Fruit fly (Drosophila melanogaster) whole organism, pupa: ENCODE data around the gene CG13484.

Experiments used
- CG10348 ChIP-seq: fragments of 200-800 bp; sonication (Bioruptor generic); IDR thresholded peaks from 2 replicates; pipeline ENCODE4 v1.3.6; 2022; ENCODE audit warnings: missing biosample characterization, missing genetic modification characterization
- CG15710 ChIP-seq: fragments of 200-800 bp; sonication (Bioruptor generic); optimal IDR thresholded peaks from 2 replicates; lab custom pipeline; 2018; ENCODE audit warnings: missing biosample characterization, mild to moderate bottlenecking, missing genetic modification characterization, moderate library complexity
- CG17806 ChIP-seq: fragments of 200-800 bp; sonication (Bioruptor generic); optimal IDR thresholded peaks from 2 replicates; lab custom pipeline; 2018; ENCODE audit warnings: missing biosample characterization, mild to moderate bottlenecking, missing genetic modification characterization, moderate library complexity
- CG32121 ChIP-seq: fragments of 200-800 bp; sonication (Bioruptor generic); IDR thresholded peaks from 2 replicates; pipeline ENCODE4 v1.3.6; 2022; ENCODE audit warnings: missing biosample characterization, missing genetic modification characterization
- CG8159 ChIP-seq: fragments of 200-800 bp; sonication (Bioruptor generic); optimal IDR thresholded peaks from 3 replicates; lab custom pipeline; 2018; ENCODE audit warnings: missing biosample characterization, mild to moderate bottlenecking, missing genetic modification characterization, moderate library complexity
- CG8301 ChIP-seq: fragments of 200-800 bp; sonication (Bioruptor generic); optimal IDR thresholded peaks from 2 replicates; lab custom pipeline; 2018; ENCODE audit warnings: missing biosample characterization, mild to moderate bottlenecking, missing genetic modification characterization
- CG9948 ChIP-seq: fragments of 200-800 bp; sonication (Bioruptor generic); optimal IDR thresholded peaks from 2 replicates; lab custom pipeline; 2018; ENCODE audit warnings: missing biosample characterization, mild to moderate bottlenecking, missing genetic modification characterization, moderate library complexity
- D1 ChIP-seq: fragments of 200-800 bp; sonication (Bioruptor generic); optimal IDR thresholded peaks from 2 replicates; lab custom pipeline; 2018; ENCODE audit warnings: missing biosample characterization, mild to moderate bottlenecking, missing genetic modification characterization, moderate library complexity
- EcR ChIP-seq: fragments of 200-800 bp; sonication (Bioruptor generic); optimal IDR thresholded peaks from 3 replicates; lab custom pipeline; 2019; ENCODE audit warnings: missing biosample characterization, missing genetic modification characterization, mild to moderate bottlenecking, moderate library complexity, missing genetic modification reagents
- Ets98B ChIP-seq: fragments of 200-800 bp; sonication (Bioruptor generic); IDR thresholded peaks from 2 replicates; pipeline ENCODE4 v1.3.6; 2022; ENCODE audit warnings: missing biosample characterization, missing genetic modification characterization
- Pif1A ChIP-seq: fragments of 200-800 bp; sonication (Bioruptor generic); optimal IDR thresholded peaks from 3 replicates; lab custom pipeline; 2016; ENCODE audit warnings: missing biosample characterization, missing genetic modification characterization
- Snoo ChIP-seq: fragments of 200-800 bp; sonication (Bioruptor generic); optimal IDR thresholded peaks from 3 replicates; lab custom pipeline; 2017; ENCODE audit warnings: missing biosample characterization, mild to moderate bottlenecking, missing genetic modification characterization, inconsistent platforms
- fd96Ca ChIP-seq: fragments of 200-800 bp; sonication (Bioruptor generic); IDR thresholded peaks from 3 replicates; pipeline ENCODE4 v1.3.6; 2022; ENCODE audit warnings: missing biosample characterization, missing genetic modification characterization
- gl ChIP-seq: fragments of 200-800 bp; sonication (Bioruptor generic); optimal IDR thresholded peaks from 2 replicates; lab custom pipeline; 2018; ENCODE audit warnings: missing biosample characterization, mild to moderate bottlenecking, missing genetic modification characterization

dm6 chr3L:14034476-14034875 lies 18.4 kb downstream of the CG13484 start, which contains the start of gene CG6661:
- TF ChIP-seq CG8301 (no peak), Snoo (tag; lab: Kevin White, UChicago) (no peak), CG10348 (no peak), gl (no peak), CG9948 (tag; lab: Kevin White, UChicago) (no peak), EcR (GFP tag; lab: Kevin White, UChicago) (no peak), Pif1A (GFP tag; lab: Kevin White, UChicago) (no peak), CG15710 (no peak), Ets98B (GFP tag; lab: Robert Waterston, UW) (no peak), fd96Ca (GFP tag; lab: Robert Waterston, UW) (no peak), CG32121 (GFP tag; lab: Robert Waterston, UW) (no peak), CG17806 (tag; lab: Kevin White, UChicago) (no peak), D1 (tag; lab: Kevin White, UChicago) (no peak), CG8159 (tag; lab: Kevin White, UChicago) (no peak)
